Fruit fly (Drosophila melanogaster) whole organism, prepupa: ENCODE data around the gene phr6-4.

Experiments used
- Blimp-1 ChIP-seq: fragments of 200-800 bp; sonication (Bioruptor generic); optimal IDR thresholded peaks from 3 replicates; lab custom pipeline; 2017; ENCODE audit warnings: missing biosample characterization, missing genetic modification characterization, mild to moderate bottlenecking, moderate library complexity, missing genetic modification reagents
- CG11762 ChIP-seq: fragments of 200-800 bp; sonication (Bioruptor generic); optimal IDR thresholded peaks from 3 replicates; lab custom pipeline; 2016; ENCODE audit warnings: missing biosample characterization, missing genetic modification characterization; ENCODE audit not compliant: insufficient read depth
- CG11902 ChIP-seq: fragments of 200-800 bp; sonication (Bioruptor generic); optimal IDR thresholded peaks from 3 replicates; lab custom pipeline; 2016; ENCODE audit warnings: missing biosample characterization, missing genetic modification characterization
- CG15336 ChIP-seq: fragments of 200-800 bp; sonication (Bioruptor generic); IDR thresholded peaks from 2 replicates; pipeline ENCODE4 v1.3.6; 2022; ENCODE audit warnings: missing biosample characterization, missing genetic modification characterization
- CG1621 ChIP-seq: fragments of 200-800 bp; sonication (Bioruptor generic); optimal IDR thresholded peaks from 3 replicates; lab custom pipeline; 2018; ENCODE audit warnings: missing biosample characterization, mild to moderate bottlenecking, missing genetic modification characterization
- CG16779 ChIP-seq: fragments of 200-800 bp; sonication (Bioruptor generic); optimal IDR thresholded peaks from 3 replicates; lab custom pipeline; 2017; ENCODE audit warnings: missing biosample characterization, mild to moderate bottlenecking, missing genetic modification characterization
- CG3032 ChIP-seq: fragments of 200-800 bp; optimal IDR thresholded peaks from 2 replicates; lab custom pipeline; 2019; ENCODE audit warnings: missing biosample characterization, mild to moderate bottlenecking, missing genetic modification characterization, moderate library complexity
- CG31627 ChIP-seq: fragments of 200-800 bp; sonication (Bioruptor generic); optimal IDR thresholded peaks from 3 replicates; lab custom pipeline; 2016; ENCODE audit warnings: missing biosample characterization, missing genetic modification characterization
- CG32006 ChIP-seq: fragments of 200-800 bp; sonication (Bioruptor generic); optimal IDR thresholded peaks from 3 replicates; lab custom pipeline; 2017; ENCODE audit warnings: missing biosample characterization, mild to moderate bottlenecking, missing genetic modification characterization
- CG3919 ChIP-seq: fragments of 200-800 bp; sonication (Bioruptor generic); optimal IDR thresholded peaks from 3 replicates; lab custom pipeline; 2016; ENCODE audit warnings: missing biosample characterization, missing genetic modification characterization
- CG6276 ChIP-seq: fragments of 200-800 bp; sonication (Bioruptor generic); optimal IDR thresholded peaks from 2 replicates; lab custom pipeline; 2017; ENCODE audit warnings: missing biosample characterization, mild to moderate bottlenecking, missing genetic modification characterization
- CG6792 ChIP-seq: fragments of 200-800 bp; sonication (Bioruptor generic); optimal IDR thresholded peaks from 3 replicates; lab custom pipeline; 2016; ENCODE audit warnings: missing biosample characterization, missing genetic modification characterization
- CG6808 ChIP-seq: fragments of 200-800 bp; sonication (Bioruptor generic); optimal IDR thresholded peaks from 3 replicates; lab custom pipeline; 2017; ENCODE audit warnings: missing biosample characterization, missing genetic modification characterization, mild to moderate bottlenecking, moderate library complexity, missing genetic modification reagents
- CG6854 ChIP-seq: fragments of 200-800 bp; sonication (Bioruptor generic); optimal IDR thresholded peaks from 2 replicates; lab custom pipeline; 2017; ENCODE audit warnings: missing biosample characterization, mild to moderate bottlenecking, missing genetic modification characterization
- CG7368 ChIP-seq: fragments of 200-800 bp; sonication (Bioruptor generic); optimal IDR thresholded peaks from 3 replicates; lab custom pipeline; 2016; ENCODE audit warnings: missing biosample characterization, missing genetic modification characterization
- CG8319 ChIP-seq: fragments of 200-800 bp; sonication (Bioruptor generic); optimal IDR thresholded peaks from 3 replicates; lab custom pipeline; 2016; ENCODE audit warnings: missing biosample characterization, missing genetic modification characterization
- CG9139 ChIP-seq: fragments of 200-800 bp; sonication (Bioruptor generic); optimal IDR thresholded peaks from 3 replicates; lab custom pipeline; 2017; ENCODE audit warnings: missing biosample characterization, mild to moderate bottlenecking, missing genetic modification characterization
- Eip75B ChIP-seq: fragments of 200-800 bp; sonication (Bioruptor generic); optimal IDR thresholded peaks from 3 replicates; lab custom pipeline; 2016; ENCODE audit warnings: missing biosample characterization, missing genetic modification characterization
- Eip78C ChIP-seq: fragments of 200-800 bp; sonication (Bioruptor generic); peaks from one replicate; lab custom pipeline; 2016; ENCODE audit warnings: missing biosample characterization, missing genetic modification characterization
- Eip93F ChIP-seq: fragments of 200-800 bp; sonication (Bioruptor generic); optimal IDR thresholded peaks from 2 replicates; lab custom pipeline; 2016; ENCODE audit warnings: missing biosample characterization, mild to moderate bottlenecking, missing genetic modification characterization
- Ets21C ChIP-seq: fragments of 200-800 bp; sonication (Bioruptor generic); optimal IDR thresholded peaks from 3 replicates; lab custom pipeline; 2016; ENCODE audit warnings: missing biosample characterization, missing genetic modification characterization
- Ets96B ChIP-seq: fragments of 200-800 bp; optimal IDR thresholded peaks from 2 replicates; lab custom pipeline; 2019; ENCODE audit warnings: missing biosample characterization, mild to moderate bottlenecking, missing genetic modification characterization, moderate library complexity
- Gug ChIP-seq: fragments of 200-800 bp; sonication (Bioruptor generic); IDR thresholded peaks from 2 replicates; pipeline ENCODE4 v1.3.6; 2022; ENCODE audit warnings: missing biosample characterization, missing genetic modification characterization
- Hr38 ChIP-seq: sonication (Bioruptor generic); optimal IDR thresholded peaks from 2 replicates; lab custom pipeline; 2016; ENCODE audit warnings: missing biosample characterization, missing genetic modification characterization
- Hr39 ChIP-seq: fragments of 200-800 bp; sonication (Bioruptor generic); optimal IDR thresholded peaks from 2 replicates; lab custom pipeline; 2016; ENCODE audit warnings: missing biosample characterization, missing genetic modification characterization
- Hr4 ChIP-seq: fragments of 200-800 bp; sonication (Bioruptor generic); optimal IDR thresholded peaks from 3 replicates; lab custom pipeline; 2016; ENCODE audit warnings: missing biosample characterization, missing genetic modification characterization
- Lpt ChIP-seq: fragments of 200-800 bp; sonication (Bioruptor generic); optimal IDR thresholded peaks from 3 replicates; lab custom pipeline; 2016; ENCODE audit warnings: missing biosample characterization, missing genetic modification characterization
- Met ChIP-seq: fragments of 200-800 bp; sonication (Bioruptor generic); optimal IDR thresholded peaks from 3 replicates; lab custom pipeline; 2016; ENCODE audit warnings: missing biosample characterization, missing genetic modification characterization
- OdsH ChIP-seq: fragments of 200-800 bp; sonication (Bioruptor generic); optimal IDR thresholded peaks from 3 replicates; lab custom pipeline; 2016; ENCODE audit warnings: missing biosample characterization, missing genetic modification characterization
- Smox ChIP-seq: fragments of 200-800 bp; sonication (Bioruptor generic); optimal IDR thresholded peaks from 3 replicates; lab custom pipeline; 2016; ENCODE audit warnings: missing biosample characterization, missing genetic modification characterization
- Sox102F ChIP-seq: fragments of 200-800 bp; sonication (Bioruptor generic); optimal IDR thresholded peaks from 2 replicates; lab custom pipeline; 2016; ENCODE audit warnings: missing biosample characterization, mild to moderate bottlenecking, missing genetic modification characterization
- Sox15 ChIP-seq: fragments of 200-800 bp; sonication (Bioruptor generic); optimal IDR thresholded peaks from 3 replicates; lab custom pipeline; 2016; ENCODE audit warnings: missing biosample characterization, missing genetic modification characterization
- achi ChIP-seq: fragments of 200-800 bp; sonication (Bioruptor generic); optimal IDR thresholded peaks from 3 replicates; lab custom pipeline; 2016; ENCODE audit warnings: missing biosample characterization, missing genetic modification characterization
- acj6 ChIP-seq: fragments of 200-800 bp; sonication (Bioruptor generic); optimal IDR thresholded peaks from 3 replicates; lab custom pipeline; 2016; ENCODE audit warnings: missing biosample characterization, missing genetic modification characterization
- cyc ChIP-seq: fragments of 200-800 bp; sonication (Bioruptor generic); optimal IDR thresholded peaks from 3 replicates; lab custom pipeline; 2016; ENCODE audit warnings: missing biosample characterization, missing genetic modification characterization
- dac ChIP-seq: fragments of 200-800 bp; sonication (Bioruptor generic); optimal IDR thresholded peaks from 2 replicates; lab custom pipeline; 2017; ENCODE audit warnings: missing biosample characterization, mild to moderate bottlenecking, missing genetic modification characterization
- dsx ChIP-seq: fragments of 200-800 bp; optimal IDR thresholded peaks from 3 replicates; lab custom pipeline; 2019; ENCODE audit warnings: missing biosample characterization, mild to moderate bottlenecking, missing genetic modification characterization, moderate library complexity; ENCODE audit not compliant: poor library complexity, severe bottlenecking
- eg ChIP-seq: fragments of 200-800 bp; sonication (Bioruptor generic); IDR thresholded peaks from 3 replicates; pipeline ENCODE4 v1.3.6; 2022; ENCODE audit warnings: missing biosample characterization, missing genetic modification characterization
- esn ChIP-seq: fragments of 200-800 bp; sonication (Bioruptor generic); optimal IDR thresholded peaks from 2 replicates; lab custom pipeline; 2016; ENCODE audit warnings: missing biosample characterization, mild to moderate bottlenecking, missing genetic modification characterization, moderate library complexity
- fd85E ChIP-seq: fragments of 200-800 bp; sonication (Bioruptor generic); optimal IDR thresholded peaks from 3 replicates; lab custom pipeline; 2016; ENCODE audit warnings: missing biosample characterization, missing genetic modification characterization
- fkh ChIP-seq: fragments of 200-800 bp; sonication (Bioruptor generic); optimal IDR thresholded peaks from 3 replicates; lab custom pipeline; 2017; ENCODE audit warnings: missing biosample characterization, mild to moderate bottlenecking, missing genetic modification characterization, moderate library complexity
- lz ChIP-seq: fragments of 200-800 bp; sonication (Bioruptor generic); optimal IDR thresholded peaks from 3 replicates; lab custom pipeline; 2016; ENCODE audit warnings: missing biosample characterization, missing genetic modification characterization
- net ChIP-seq: fragments of 200-800 bp; sonication (Bioruptor generic); optimal IDR thresholded peaks from 3 replicates; lab custom pipeline; 2016; ENCODE audit warnings: missing biosample characterization, missing genetic modification characterization
- pdm3 ChIP-seq: fragments of 200-800 bp; sonication (Bioruptor generic); optimal IDR thresholded peaks from 3 replicates; lab custom pipeline; 2016; ENCODE audit warnings: missing biosample characterization, missing genetic modification characterization
- salr ChIP-seq, 2 experiments: fragments of 200-800 bp; sonication (Bioruptor generic); optimal IDR thresholded peaks; 3 replicates each; lab custom pipeline; 2016 to 2018; ENCODE audit warnings: missing biosample characterization in 2 of 2, missing genetic modification characterization in 2 of 2, mild to moderate bottlenecking in 1 of 2
- spab ChIP-seq: fragments of 200-800 bp; sonication (Bioruptor generic); optimal IDR thresholded peaks from 2 replicates; lab custom pipeline; 2017; ENCODE audit warnings: missing biosample characterization, mild to moderate bottlenecking, missing genetic modification characterization, missing genetic modification reagents
- ss ChIP-seq, 2 experiments: fragments of 200-800 bp; sonication (Bioruptor generic); optimal IDR thresholded peaks; 2 replicates in 1 of 2; 3 replicates in 1 of 2; lab custom pipeline; 2017 to 2018; ENCODE audit warnings: mild to moderate bottlenecking in 2 of 2, missing biosample characterization in 2 of 2, missing genetic modification characterization in 2 of 2, moderate library complexity in 1 of 2
- svp ChIP-seq: fragments of 200-800 bp; sonication (Bioruptor generic); peaks from one replicate; lab custom pipeline; 2016; ENCODE audit warnings: missing biosample characterization, missing genetic modification characterization
- vri ChIP-seq: fragments of 200-800 bp; sonication (Bioruptor generic); optimal IDR thresholded peaks from 3 replicates; lab custom pipeline; 2016; ENCODE audit warnings: missing biosample characterization, mild to moderate bottlenecking, missing genetic modification characterization

The phr6-4 gene

dm6 chr2L:20682136-20682733, 36.6 kb upstream of the phr6-4 start, which contains the start of gene CG2617:
Gene CG2617 (plus strand): TSS chr2L:20682368.
- TF ChIP-seq Eip78C (GFP tag; lab: Kevin White, UChicago) (peak; percentile 38), Hr39 (GFP tag; lab: Kevin White, UChicago) (no peak)

dm6 chr2L:20681648-20682098, 36.1 kb upstream of the phr6-4 start, which contains the start of gene Cen:
Gene Cen (minus strand): TSS chr2L:20681846.
- TF ChIP-seq Lpt (GFP tag; lab: Kevin White, UChicago), result peak; percentile 22
- peak; percentile 81 for TF ChIP-seq OdsH
- peak; percentile 59 for TF ChIP-seq achi (GFP tag; lab: Kevin White, UChicago)
- peak; percentile 81 for TF ChIP-seq pdm3 (GFP tag; lab: Kevin White, UChicago)
- TF ChIP-seq CG11902 (GFP tag; lab: Kevin White, UChicago), result peak; percentile 58
- TF ChIP-seq eg (GFP tag; lab: Robert Waterston, UW), result no peak; the same call in 2 of the 3 replicates
- peak; percentile 70 for TF ChIP-seq Sox15 (GFP tag; lab: Kevin White, UChicago)
- no peak for TF ChIP-seq CG7368 (GFP tag; lab: Kevin White, UChicago)
- TF ChIP-seq fkh, result no peak
- TF ChIP-seq Met (GFP tag; lab: Kevin White, UChicago), result no peak
- TF ChIP-seq CG9139, result no peak
- peak; percentile 53 for TF ChIP-seq Hr38 (GFP tag; lab: Kevin White, UChicago)
- peak; percentile 78 for TF ChIP-seq CG3919 (GFP tag; lab: Kevin White, UChicago)
- TF ChIP-seq CG15336, result peak; percentile 74
- peak; percentile 78 for TF ChIP-seq Eip75B (GFP tag; lab: Kevin White, UChicago)
- TF ChIP-seq cyc, result peak; percentile 72
- no peak for TF ChIP-seq spab
- TF ChIP-seq Eip78C (GFP tag; lab: Kevin White, UChicago), result peak; percentile 93
- TF ChIP-seq esn (GFP tag; lab: Kevin White, UChicago), result peak; percentile 78
- TF ChIP-seq CG1621 (tag; lab: Kevin White, UChicago), result no peak
- TF ChIP-seq CG11762 (GFP tag; lab: Kevin White, UChicago), result peak; percentile 28
- no peak for TF ChIP-seq Gug (GFP tag; lab: Robert Waterston, UW)
- TF ChIP-seq CG31627, result peak; percentile 83
- TF ChIP-seq CG6276, result no peak
- TF ChIP-seq Hr39 (GFP tag; lab: Kevin White, UChicago), result peak; percentile 80
- TF ChIP-seq CG6854 (GFP tag; lab: Kevin White, UChicago), result no peak
- TF ChIP-seq Ets96B, result peak; percentile 64
- TF ChIP-seq ss (GFP tag; optimal IDR thresholded peaks at IDR 0.05; lab: Kevin White, UChicago), result peak; percentile 43 to 58
- TF ChIP-seq Smox (GFP tag; lab: Kevin White, UChicago), result no peak
- TF ChIP-seq CG16779 (tag; lab: Kevin White, UChicago), result no peak
- peak in 1 of 2 experiments; percentile 12 for TF ChIP-seq salr (GFP tag; optimal IDR thresholded peaks at IDR 0.05; lab: Kevin White, UChicago)
- TF ChIP-seq CG6792 (GFP tag; lab: Kevin White, UChicago), result peak; percentile 61
- TF ChIP-seq Hr4 (GFP tag; lab: Kevin White, UChicago), result peak; percentile 88
- TF ChIP-seq Sox102F (GFP tag; lab: Kevin White, UChicago), result no peak
- no peak for TF ChIP-seq dac (GFP tag; lab: Kevin White, UChicago)
- peak; percentile 54 for TF ChIP-seq CG8319 (GFP tag; lab: Kevin White, UChicago)
- peak; percentile 2 for TF ChIP-seq CG6808 (GFP tag; lab: Kevin White, UChicago)
- no peak for TF ChIP-seq CG32006 (GFP tag; lab: Kevin White, UChicago)
- TF ChIP-seq Ets21C (GFP tag; lab: Kevin White, UChicago), result peak; percentile 62
- TF ChIP-seq svp, result peak; percentile 85
- TF ChIP-seq lz (GFP tag; lab: Kevin White, UChicago), result peak; percentile 77
- TF ChIP-seq Blimp-1 (GFP tag; lab: Kevin White, UChicago), result no peak
- TF ChIP-seq fd85E (GFP tag; lab: Kevin White, UChicago), result no peak
- peak; percentile 52 for TF ChIP-seq CG3032
- TF ChIP-seq Eip93F (GFP tag; lab: Kevin White, UChicago), result peak; percentile 22
- no peak for TF ChIP-seq dsx
- TF ChIP-seq vri (GFP tag; lab: Kevin White, UChicago), result no peak
- TF ChIP-seq net, result no peak
- peak; percentile 72 for TF ChIP-seq acj6 (GFP tag; lab: Kevin White, UChicago)
